Fruit fly (Drosophila melanogaster): ENCODE measurements around the gene Mpv17.

The Mpv17 gene

dm6 chr4:1064219-1064618, 35.1 kb upstream of the Mpv17 start:
- TF ChIP-seq CG31627 (GFP tag; optimal IDR thresholded peaks at IDR 0.05) (no peak), CG15336 (GFP tag; IDR thresholded peaks at IDR 0.05) (no peak; the same call in 1 of the 2 replicates), Sox15 (GFP tag; optimal IDR thresholded peaks at IDR 0.05) (no peak), svp (GFP tag) (no peak), acj6 (GFP tag; optimal IDR thresholded peaks at IDR 0.05) (peak; percentile 26), ss (GFP tag; optimal IDR thresholded peaks at IDR 0.05) (no peak), achi (GFP tag; optimal IDR thresholded peaks at IDR 0.05) (peak; percentile 36), CG34406 (GFP tag; optimal IDR thresholded peaks at IDR 0.05) (no peak), Hr38 (GFP tag; optimal IDR thresholded peaks at IDR 0.05) (no peak), CG6808 (GFP tag; optimal IDR thresholded peaks at IDR 0.05) (no peak), CG6854 (GFP tag; optimal IDR thresholded peaks at IDR 0.05) (no peak), Hr39 (GFP tag; optimal IDR thresholded peaks at IDR 0.05) (no peak), CG6163 (GFP tag; IDR thresholded peaks at IDR 0.05) (no peak), fkh (GFP tag; optimal IDR thresholded peaks at IDR 0.05) (no peak), CG9139 (GFP tag; optimal IDR thresholded peaks at IDR 0.05) (no peak), vri (GFP tag; optimal IDR thresholded peaks at IDR 0.05) (no peak), Hr4 (GFP tag; optimal IDR thresholded peaks at IDR 0.05) (no peak), Blimp-1 (GFP tag; optimal IDR thresholded peaks at IDR 0.05) (no peak), CG16779 (tag; optimal IDR thresholded peaks at IDR 0.05) (no peak), salr (GFP tag; optimal IDR thresholded peaks at IDR 0.05) (no peak), OdsH (GFP tag; optimal IDR thresholded peaks at IDR 0.05) (peak; percentile 46), Ets96B (tag; optimal IDR thresholded peaks at IDR 0.05) (peak; percentile 27), CG8632 (GFP tag; optimal IDR thresholded peaks at IDR 0.05) (no peak), CG10631 (GFP tag; optimal IDR thresholded peaks at IDR 0.05) (peak; percentile 1), CG8119 (GFP tag; IDR thresholded peaks at IDR 0.05) (no peak), CG3919 (GFP tag; optimal IDR thresholded peaks at IDR 0.05) (no peak), Smox (GFP tag; optimal IDR thresholded peaks at IDR 0.05) (no peak), eg (GFP tag; IDR thresholded peaks at IDR 0.05) (no peak), CG6276 (GFP tag; optimal IDR thresholded peaks at IDR 0.05) (no peak), dac (GFP tag; optimal IDR thresholded peaks at IDR 0.05) (no peak), esn (GFP tag; optimal IDR thresholded peaks at IDR 0.05) (peak; percentile 11), Lpt (GFP tag; optimal IDR thresholded peaks at IDR 0.05) (no peak), Sox14 (GFP tag; optimal IDR thresholded peaks at IDR 0.05) (no peak), fd59A (GFP tag; optimal IDR thresholded peaks at IDR 0.05) (no peak), Ets21C (GFP tag; optimal IDR thresholded peaks at IDR 0.05) (no peak), spab (GFP tag; optimal IDR thresholded peaks at IDR 0.05) (no peak), CG10669 (GFP tag; optimal IDR thresholded peaks at IDR 0.05) (no peak), fd85E (GFP tag; optimal IDR thresholded peaks at IDR 0.05) (no peak), Gug (GFP tag; IDR thresholded peaks at IDR 0.05) (no peak), CG6792 (GFP tag; optimal IDR thresholded peaks at IDR 0.05) (no peak), Met (GFP tag; optimal IDR thresholded peaks at IDR 0.05) (no peak)

dm6 chr4:1062957-1063812, 34.0 kb upstream of the Mpv17 start:
- TF ChIP-seq spab (GFP tag; optimal IDR thresholded peaks at IDR 0.05) = no peak
- no peak for TF ChIP-seq Lpt (GFP tag; optimal IDR thresholded peaks at IDR 0.05)
- TF ChIP-seq Eip93F (GFP tag; optimal IDR thresholded peaks at IDR 0.05) = no peak
- TF ChIP-seq eg (GFP tag; IDR thresholded peaks at IDR 0.05) = no peak

Measured in whole organism, prepupa.